Worm (Caenorhabditis elegans) whole organism, L4/young adult: ENCODE measurements around the gene msp-40.
"Not testable (repeated sequence)": the region's sequence is repeated elsewhere in the genome, so short reads cannot be mapped to it uniquely, and the experiment has no call there.

Source experiments
- W03F9.2 ChIP-seq: fragments of 150-350 bp; optimal IDR thresholded peaks from 2 replicates; lab custom pipeline; 2014; ENCODE audit warnings: missing biosample characterization, missing genetic modification characterization
- dao-5 ChIP-seq: sonication (generic microtip); optimal IDR thresholded peaks from 2 replicates; lab custom pipeline; 2016; ENCODE audit warnings: missing genotype, missing genetic modification characterization, moderate library complexity, missing compliant biosample characterization
- him-1 ChIP-seq: sonication (generic microtip); optimal IDR thresholded peaks from 2 replicates; lab custom pipeline; 2016; ENCODE audit warnings: missing genotype, missing genetic modification reagents, missing genetic modification characterization, missing compliant biosample characterization

Gene msp-40

DNA sequence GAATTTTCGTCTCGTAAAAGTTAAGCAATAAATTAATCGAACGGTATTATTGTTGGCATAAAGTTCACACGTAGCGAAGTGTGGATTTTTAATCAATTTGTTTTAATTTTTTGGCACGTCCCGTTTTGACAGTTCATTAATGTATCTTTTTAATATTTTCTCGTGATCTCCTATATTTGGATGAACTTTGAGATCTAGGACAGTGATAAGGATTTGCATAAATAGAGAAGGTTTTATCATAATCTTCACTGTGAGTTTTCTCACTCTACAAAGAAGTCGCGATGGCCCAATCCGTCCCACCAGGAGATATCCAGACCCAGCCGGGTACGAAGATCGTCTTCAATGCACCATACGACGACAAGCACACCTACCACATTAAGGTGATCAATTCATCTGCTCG, at the start of gene msp-40, which contains the start of gene C33F10.8:
Gene msp-40 (plus strand): TSS at position 282 of the 400 bp plus-strand sequence.
Gene C33F10.8 (minus strand): TSS at position 101 of the 400 bp plus-strand sequence.
- TF ChIP-seq dao-5, him-1, W03F9.2 (tag; lab: Kevin White, UChicago): not testable (repeated sequence)

DNA sequence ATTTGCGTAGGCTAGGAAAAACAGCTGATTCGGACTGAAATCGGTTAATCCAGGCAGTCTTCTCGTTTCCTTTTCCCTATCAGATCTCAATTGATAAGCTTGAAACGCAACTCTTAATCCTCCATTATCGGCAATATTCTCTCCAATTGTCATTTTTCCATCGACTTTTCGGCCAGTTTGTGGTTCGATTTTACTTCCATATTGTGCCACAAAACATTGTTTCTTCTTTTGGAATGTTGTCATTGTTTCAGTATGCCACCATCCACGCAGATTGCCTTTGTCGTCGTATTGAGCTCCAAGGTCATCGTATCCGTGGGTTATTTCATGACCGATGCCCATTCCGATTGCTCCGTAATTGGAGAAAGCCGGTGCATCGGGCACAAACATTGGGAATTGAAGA, 49.4 kb upstream of the msp-40 start:
- TF ChIP-seq dao-5 (tag; lab: Kevin White, UChicago): no peak
- TF ChIP-seq him-1 (tag; lab: Kevin White, UChicago): no peak
- TF ChIP-seq W03F9.2 (tag; lab: Kevin White, UChicago): no peak

DNA sequence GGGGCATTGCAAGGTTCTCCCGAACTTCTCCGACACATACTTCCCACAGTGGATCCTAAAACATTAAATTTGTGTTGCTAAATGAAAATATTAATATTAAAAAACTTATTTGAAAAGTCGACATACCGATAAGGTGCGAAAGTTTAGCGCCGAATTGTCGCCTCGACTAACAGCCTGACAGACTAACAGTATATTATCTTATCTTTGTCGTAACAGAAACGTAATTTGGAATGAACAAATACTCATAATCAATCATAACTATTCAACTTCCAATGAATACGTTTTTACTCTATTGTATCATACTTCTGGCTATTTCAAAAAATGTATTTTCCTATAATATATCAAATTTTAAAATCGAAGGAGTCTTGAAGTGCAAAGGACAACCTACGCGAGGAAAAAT, 48.3 kb upstream of the msp-40 start, which contains the start of gene F26G1.11:
Gene F26G1.11 (plus strand): TSS at position 205 of the 400 bp plus-strand sequence.
- TF ChIP-seq dao-5 (tag; lab: Kevin White, UChicago) (no peak), W03F9.2 (tag; lab: Kevin White, UChicago) (no peak), him-1 (tag; lab: Kevin White, UChicago) (no peak)

DNA sequence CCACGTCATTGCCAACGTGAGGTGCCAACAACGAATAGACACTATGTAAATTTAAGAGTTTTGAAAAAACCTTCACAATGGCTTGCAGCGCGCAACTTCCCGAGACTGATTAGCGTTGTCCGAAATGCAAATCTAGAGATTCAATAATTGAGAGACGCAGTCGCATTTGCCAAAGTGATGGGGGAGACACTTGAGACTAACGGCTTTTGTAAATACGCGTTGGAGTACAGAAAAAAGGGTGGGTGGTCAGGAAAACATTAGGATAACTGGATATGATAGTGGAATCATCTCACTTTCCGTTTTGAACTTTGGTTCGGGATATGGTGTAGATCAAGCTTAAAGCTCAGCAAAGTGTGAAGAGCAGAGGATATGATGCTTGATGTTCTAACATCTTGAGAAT, 45.5 kb upstream of the msp-40 start:
- TF ChIP-seq him-1 (tag; lab: Kevin White, UChicago): no peak
- TF ChIP-seq W03F9.2 (tag; lab: Kevin White, UChicago): no peak
- no peak for TF ChIP-seq dao-5 (tag; lab: Kevin White, UChicago)

DNA sequence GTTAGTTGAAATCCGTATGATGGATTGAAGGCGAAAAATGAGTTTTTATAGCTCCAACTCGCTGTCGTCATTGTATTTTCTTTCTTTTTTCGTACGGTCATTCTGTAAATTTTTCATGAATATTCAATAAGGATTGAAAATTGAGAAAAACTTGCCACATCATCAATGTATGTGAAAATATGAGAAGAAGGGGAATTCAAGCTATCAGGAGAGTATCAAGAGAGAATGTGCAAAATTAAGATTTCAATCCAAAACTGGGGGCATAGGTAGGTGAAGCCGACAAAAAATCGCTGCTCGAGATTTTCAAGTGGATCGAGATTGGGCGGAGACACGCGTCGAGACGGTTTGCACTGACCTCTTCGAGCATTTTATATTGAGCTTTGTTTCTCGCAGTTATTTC, 40.8 kb upstream of the msp-40 start, which contains the start of gene nep-12:
Gene nep-12 (minus strand): TSS at position 101 of the 400 bp plus-strand sequence.
- TF ChIP-seq W03F9.2 (tag; lab: Kevin White, UChicago) (no peak), dao-5 (tag; lab: Kevin White, UChicago) (no peak), him-1 (tag; lab: Kevin White, UChicago) (no peak)

ce11 chrII:4786181-4786580, 39.0 kb upstream of the msp-40 start, which contains the start of gene msp-3:
Gene msp-3, minus strand, starts transcription at chrII:4786281.
- TF ChIP-seq dao-5 (tag; lab: Kevin White, UChicago) (no peak), W03F9.2 (tag; lab: Kevin White, UChicago) (no peak), him-1 (tag; lab: Kevin White, UChicago) (no peak)

ce11 chrII:4789835-4790343, 35.3 kb upstream of the msp-40 start, which contains the start of gene F26G1.15:
Gene F26G1.15, plus strand, starts transcription at chrII:4790293.
- TF ChIP-seq him-1 (tag; lab: Kevin White, UChicago) (no peak), dao-5 (tag; lab: Kevin White, UChicago) (no peak), W03F9.2 (tag; lab: Kevin White, UChicago) (no peak)

- TF ChIP-seq dao-5 (tag; lab: Kevin White, UChicago) (no peak), him-1 (tag; lab: Kevin White, UChicago) (no peak), W03F9.2 (tag; lab: Kevin White, UChicago) (no peak)
Measured at ce11 chrII:4790687-4791086, 34.5 kb upstream of the msp-40 start.

ce11 chrII:4791272-4791671, 33.9 kb upstream of the msp-40 start, which contains the start of gene F26G1.1:
Gene F26G1.1, plus strand, starts transcription at chrII:4791618.
- TF ChIP-seq him-1 (tag; lab: Kevin White, UChicago) (peak; percentile 3), W03F9.2 (tag; lab: Kevin White, UChicago) (peak; percentile 22), dao-5 (tag; lab: Kevin White, UChicago) (no peak)

DNA sequence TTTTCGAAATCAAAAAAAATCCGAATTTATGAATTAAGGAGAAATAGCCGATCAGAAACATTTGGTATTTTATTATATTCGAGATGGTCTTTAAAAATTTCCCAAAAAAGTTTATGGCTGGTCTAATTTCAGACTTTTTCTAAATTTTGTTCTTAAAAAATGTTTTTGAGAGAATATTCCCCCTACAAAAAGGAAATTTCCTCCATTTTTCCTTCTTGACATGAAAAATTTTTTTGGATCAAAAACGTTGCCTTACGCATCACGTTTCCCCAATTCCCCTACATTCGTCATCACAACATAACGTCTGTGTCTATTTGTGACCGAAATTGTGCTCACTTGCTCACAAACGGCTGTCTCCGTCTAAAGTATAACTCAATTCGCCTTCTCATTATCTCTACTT, 31.9 kb upstream of the msp-40 start:
- no peak for TF ChIP-seq dao-5 (tag; lab: Kevin White, UChicago)
- no peak for TF ChIP-seq W03F9.2 (tag; lab: Kevin White, UChicago)

DNA sequence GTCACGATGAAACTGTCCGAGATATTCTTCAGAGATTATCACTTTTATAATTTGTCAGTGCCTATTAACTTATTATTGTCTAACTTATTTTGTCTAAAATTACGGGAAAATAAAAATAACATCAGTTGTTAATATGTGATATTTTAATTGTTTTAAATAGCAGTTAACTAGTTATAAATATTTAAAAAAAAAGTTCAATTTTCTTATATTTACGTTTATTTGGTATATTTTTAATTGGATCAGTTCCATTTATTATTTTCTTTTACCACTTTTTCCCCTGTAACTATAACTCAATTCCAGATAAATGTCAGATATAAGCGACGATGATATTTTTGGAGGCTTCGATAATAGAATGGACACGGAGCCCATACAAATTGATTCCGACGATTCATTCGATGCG, 29.8 kb upstream of the msp-40 start, which contains the start of gene C33F10.4:
Gene C33F10.4 (plus strand): TSS at position 301 of the 400 bp plus-strand sequence.
- TF ChIP-seq him-1 (tag; lab: Kevin White, UChicago) (no peak), dao-5 (tag; lab: Kevin White, UChicago) (no peak), W03F9.2 (tag; lab: Kevin White, UChicago) (no peak)

- TF ChIP-seq W03F9.2 (tag; lab: Kevin White, UChicago) (no peak), him-1 (tag; lab: Kevin White, UChicago) (no peak), dao-5 (tag; lab: Kevin White, UChicago) (no peak)
Measured at ce11 chrII:4797071-4797470, 28.1 kb upstream of the msp-40 start, which contains the start of gene C33F10.14. Gene C33F10.14, plus strand, starts transcription at chrII:4797371.

- no peak for TF ChIP-seq him-1 (tag; lab: Kevin White, UChicago)
- TF ChIP-seq W03F9.2 (tag; lab: Kevin White, UChicago): no peak
- TF ChIP-seq dao-5 (tag; lab: Kevin White, UChicago): no peak
Measured at ce11 chrII:4800524-4800923, 24.7 kb upstream of the msp-40 start.

DNA sequence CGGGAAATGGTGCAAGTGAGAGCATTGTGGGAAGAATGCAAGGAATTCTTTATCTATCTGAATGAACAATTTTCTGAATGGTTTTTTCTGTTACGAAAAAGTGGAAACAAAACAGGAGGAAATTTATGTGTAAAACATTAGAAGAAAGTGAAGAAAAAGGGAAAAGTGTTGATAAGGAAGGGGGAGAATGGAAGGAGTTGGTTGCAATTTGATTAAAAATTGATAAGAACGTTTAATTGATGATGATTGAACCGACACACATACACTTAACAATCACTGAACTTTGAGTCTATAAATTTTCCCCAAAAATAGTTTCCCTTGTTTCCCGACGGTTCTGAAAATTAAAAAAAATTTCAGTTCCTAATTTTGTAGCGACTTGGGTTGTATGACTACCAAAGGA, 22.3 kb upstream of the msp-40 start:
- no peak for TF ChIP-seq dao-5 (tag; lab: Kevin White, UChicago)
- TF ChIP-seq W03F9.2 (tag; lab: Kevin White, UChicago): no peak
- TF ChIP-seq him-1 (tag; lab: Kevin White, UChicago): no peak
